Worm (Caenorhabditis elegans): ENCODE measurements around the gene ZK822.1.

ZK822.1 gene

DNA sequence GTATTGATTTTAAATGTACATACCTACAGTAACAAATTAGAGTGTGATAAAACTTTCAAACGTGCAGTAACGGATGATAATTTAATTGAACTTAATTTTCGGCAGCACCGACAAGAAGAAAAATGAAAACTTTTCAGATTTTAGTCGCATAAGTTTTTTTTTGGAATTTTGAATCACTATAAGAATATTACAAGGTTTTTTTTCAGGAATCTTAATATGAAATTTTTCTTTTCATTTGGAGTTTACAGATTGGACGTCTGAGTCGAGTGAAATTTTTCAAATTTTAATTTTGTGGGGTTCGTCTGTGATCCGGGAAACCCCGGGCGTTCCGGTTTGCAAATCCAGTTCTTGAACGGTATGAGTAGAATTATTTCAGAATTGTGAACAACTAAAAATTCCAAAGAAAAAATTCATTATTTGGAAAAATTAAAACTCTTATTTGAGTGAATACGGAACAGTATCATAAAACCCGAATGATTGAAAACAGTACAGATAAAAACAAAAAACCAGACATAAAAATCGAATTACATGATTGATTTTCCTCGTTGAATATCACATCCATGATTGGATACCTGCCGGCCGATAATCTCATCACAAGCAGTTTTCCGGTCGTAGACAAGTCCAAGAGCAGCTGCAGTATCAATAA lies 8.5 kb downstream of the ZK822.1 start:
- no peak for TF ChIP-seq unc-39 (tag; optimal IDR thresholded peaks at IDR 0.05)
- TF ChIP-seq nhr-28 (tag; optimal IDR thresholded peaks at IDR 0.05), result no peak
- TF ChIP-seq mab-5 (tag; optimal IDR thresholded peaks at IDR 0.05), result no peak
- TF ChIP-seq lsy-2 (tag; optimal IDR thresholded peaks at IDR 0.05), result no peak
- TF ChIP-seq ceh-43 (GFP tag; optimal IDR thresholded peaks at IDR 0.05), result no peak
- no peak for TF ChIP-seq cnd-1 (tag; optimal IDR thresholded peaks at IDR 0.05)
- TF ChIP-seq mls-2 (tag; optimal IDR thresholded peaks at IDR 0.05), result no peak
- no peak for TF ChIP-seq hlh-1 (tag; optimal IDR thresholded peaks at IDR 0.05)
- no peak for TF ChIP-seq ztf-11 (tag; optimal IDR thresholded peaks at IDR 0.05)
- no peak for TF ChIP-seq M03D4.4 (tag; optimal IDR thresholded peaks at IDR 0.05)
- no peak for TF ChIP-seq ceh-83 (GFP tag; optimal IDR thresholded peaks at IDR 0.05)
- no peak for TF ChIP-seq unc-62 (GFP tag; optimal IDR thresholded peaks at IDR 0.05)
- TF ChIP-seq unc-120 (tag; optimal IDR thresholded peaks at IDR 0.05; ENCODE audit: poor library complexity, severe bottlenecking), result no peak
- no peak for TF ChIP-seq bed-3 (GFP tag; optimal IDR thresholded peaks at IDR 0.05)
- TF ChIP-seq drap-1 (GFP tag; optimal IDR thresholded peaks at IDR 0.05), result no peak
- TF ChIP-seq nhr-2 (tag; optimal IDR thresholded peaks at IDR 0.05), result no peak
- no peak for TF ChIP-seq lin-32 (GFP tag; optimal IDR thresholded peaks at IDR 0.05)
- TF ChIP-seq sem-2 (GFP tag; optimal IDR thresholded peaks at IDR 0.05), result no peak

DNA sequence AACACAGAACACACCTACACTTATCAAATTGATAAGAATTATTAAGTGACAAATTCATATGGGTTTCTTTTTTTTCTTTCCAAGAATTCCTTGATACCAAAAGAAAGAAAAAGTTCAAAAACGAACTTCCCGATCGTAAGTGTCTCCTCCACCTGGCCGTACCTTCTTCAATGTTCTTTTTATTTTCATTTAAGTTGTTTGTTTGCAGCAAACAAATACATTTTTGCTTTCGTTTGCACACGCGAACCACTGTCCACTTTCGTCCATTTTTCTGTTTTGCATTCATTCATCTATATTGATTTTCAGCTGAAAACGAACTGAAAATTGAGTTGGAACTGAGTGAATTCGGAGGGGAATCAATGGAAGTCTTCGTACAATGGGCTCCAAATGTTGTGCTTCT lies 10.2 kb downstream of the ZK822.1 start, which contains the start of gene VZK822L.2:
TSS of gene VZK822L.2 (plus strand) at position 301 of the 400 bp plus-strand sequence.
- TF ChIP-seq mls-2 (tag; optimal IDR thresholded peaks at IDR 0.05) (no peak), lsy-2 (tag; optimal IDR thresholded peaks at IDR 0.05) (no peak), ham-2 (GFP tag; optimal IDR thresholded peaks at IDR 0.05) (no peak), nhr-2 (tag; optimal IDR thresholded peaks at IDR 0.05) (no peak), unc-62 (GFP tag; optimal IDR thresholded peaks at IDR 0.05) (no peak), elt-3 (tag; optimal IDR thresholded peaks at IDR 0.05) (no peak), tbx-8 (GFP tag; optimal IDR thresholded peaks at IDR 0.05) (no peak), cnd-1 (tag; optimal IDR thresholded peaks at IDR 0.05) (no peak), ceh-43 (GFP tag; optimal IDR thresholded peaks at IDR 0.05) (no peak), snpc-4 (tag; optimal IDR thresholded peaks at IDR 0.05) (no peak), hlh-1 (tag; optimal IDR thresholded peaks at IDR 0.05) (no peak), mep-1 (tag; optimal IDR thresholded peaks at IDR 0.05) (no peak), lin-13 (tag; optimal IDR thresholded peaks at IDR 0.05) (no peak), blmp-1 (tag; optimal IDR thresholded peaks at IDR 0.05) (no peak)

DNA sequence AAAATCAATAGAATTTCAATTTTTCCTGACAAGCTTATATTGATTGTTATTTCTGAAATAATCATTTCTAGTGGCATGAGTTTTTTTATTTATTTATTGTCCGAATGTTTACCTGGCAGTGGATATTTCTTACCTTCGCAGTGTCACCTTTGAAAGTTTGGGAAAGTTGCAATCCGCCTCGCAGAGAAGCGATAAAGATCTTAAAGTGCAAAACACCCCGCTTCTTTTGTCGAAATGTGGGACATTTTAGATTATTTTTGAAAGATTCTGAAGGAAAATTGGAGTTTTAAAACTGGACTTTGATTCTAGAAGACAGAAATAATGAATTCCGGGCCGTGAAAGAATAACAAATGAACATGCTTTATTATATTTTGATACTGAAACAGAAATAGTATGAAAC lies 13.2 kb downstream of the ZK822.1 start:
- TF ChIP-seq M03D4.4 (tag; optimal IDR thresholded peaks at IDR 0.05) (no peak), zip-8 (tag; optimal IDR thresholded peaks at IDR 0.05) (no peak), unc-62 (GFP tag; optimal IDR thresholded peaks at IDR 0.05) (no peak), blmp-1 (tag; optimal IDR thresholded peaks at IDR 0.05) (no peak), drap-1 (GFP tag; optimal IDR thresholded peaks at IDR 0.05) (no peak), ces-1 (GFP tag; optimal IDR thresholded peaks at IDR 0.05) (no peak), mls-2 (tag; optimal IDR thresholded peaks at IDR 0.05) (no peak), nhr-28 (tag; optimal IDR thresholded peaks at IDR 0.05) (no peak), nhr-76 (tag; optimal IDR thresholded peaks at IDR 0.05) (no peak), ztf-11 (tag; optimal IDR thresholded peaks at IDR 0.05) (no peak), nhr-2 (tag; optimal IDR thresholded peaks at IDR 0.05) (no peak), hlh-1 (tag; optimal IDR thresholded peaks at IDR 0.05) (no peak), elt-1 (tag; optimal IDR thresholded peaks at IDR 0.05; ENCODE audit: borderline replicate concordance, insufficient read depth) (no peak)

DNA sequence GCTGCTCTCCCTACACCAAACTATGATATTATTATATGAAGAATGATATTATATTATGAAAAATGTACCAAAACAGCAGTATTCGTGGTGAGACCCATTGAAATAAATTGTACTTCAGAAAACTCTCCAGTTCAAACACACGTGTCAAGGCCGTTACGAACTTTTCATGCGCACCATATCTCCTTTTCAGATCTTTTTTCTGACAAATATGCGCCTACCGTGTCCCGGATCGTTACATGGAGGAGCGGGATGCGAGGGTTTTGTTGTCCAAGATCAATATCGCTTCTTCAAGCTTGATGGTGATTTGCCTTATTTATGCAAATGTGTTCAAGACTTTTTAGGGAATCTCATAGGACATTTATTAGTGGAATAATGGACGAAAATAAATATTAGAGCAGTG lies 18.3 kb downstream of the ZK822.1 start:
- TF ChIP-seq mab-5 (tag; optimal IDR thresholded peaks at IDR 0.05) (no peak), elt-1 (tag; optimal IDR thresholded peaks at IDR 0.05; ENCODE audit: borderline replicate concordance, insufficient read depth) (peak; percentile 5)

DNA sequence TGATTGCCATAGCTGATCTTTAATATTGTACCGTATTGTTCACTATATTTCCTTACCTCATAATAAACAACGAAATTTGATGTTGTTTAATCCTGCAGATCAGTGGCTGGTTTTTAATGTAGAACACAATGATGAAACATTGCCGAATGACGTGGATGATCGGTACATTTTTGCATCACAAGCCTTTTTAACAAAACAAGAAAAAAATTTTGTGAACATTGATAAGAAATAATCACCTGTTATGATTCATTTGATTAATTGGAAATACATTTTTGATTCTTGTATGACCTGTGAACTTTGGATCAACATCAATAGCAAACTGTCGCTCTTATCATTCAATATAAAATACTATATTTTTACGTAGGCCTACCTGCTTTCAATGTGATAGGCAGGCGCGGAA lies 19.1 kb downstream of the ZK822.1 start:
- TF ChIP-seq ces-1 (GFP tag; optimal IDR thresholded peaks at IDR 0.05) (no peak), nhr-12 (tag; optimal IDR thresholded peaks at IDR 0.05) (no peak), unc-120 (tag; optimal IDR thresholded peaks at IDR 0.05; ENCODE audit: poor library complexity, severe bottlenecking) (no peak), nhr-76 (tag; optimal IDR thresholded peaks at IDR 0.05) (no peak), unc-62 (GFP tag; optimal IDR thresholded peaks at IDR 0.05) (no peak), nhr-237 (tag; optimal IDR thresholded peaks at IDR 0.05) (no peak)

Measured in whole organism, mixed stage, embryonic.